Fruit fly (Drosophila melanogaster): ENCODE measurements around the gene CG5321.

The CG5321 gene

DNA sequence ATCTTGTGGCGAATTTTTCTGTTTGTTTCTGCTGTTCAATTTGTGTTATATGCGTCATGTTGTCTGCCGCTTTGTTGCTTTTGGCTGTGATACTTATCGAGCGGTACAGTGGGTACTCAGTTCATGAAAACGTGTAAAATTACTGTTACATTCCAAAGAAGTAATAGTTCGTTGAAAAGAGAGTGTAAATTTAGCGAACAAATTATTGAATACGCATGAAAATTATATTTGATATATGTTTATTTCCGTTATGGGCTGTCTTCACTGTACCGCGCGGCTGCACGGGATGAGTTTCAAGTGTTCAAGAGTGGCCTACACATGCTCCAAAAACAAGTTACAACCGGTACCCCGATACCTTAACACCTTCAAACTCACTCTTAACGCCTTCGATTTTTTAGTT is 9.7 kb downstream of the CG5321 start (continued):
- TF ChIP-seq CG12299 (tag; optimal IDR thresholded peaks at IDR 0.05) (no peak), Myb (GFP tag; optimal IDR thresholded peaks at IDR 0.05) (no peak), CG14050 (GFP tag; IDR thresholded peaks at IDR 0.05) (peak; percentile 71), CG8944 (GFP tag; optimal IDR thresholded peaks at IDR 0.05) (peak; percentile 21), Optix (GFP tag; IDR thresholded peaks at IDR 0.05) (peak; percentile 65; the same call in 2 of the 3 replicates), CG14710 (tag; optimal IDR thresholded peaks at IDR 0.05) (peak; percentile 45), HLH4C (GFP tag; IDR thresholded peaks at IDR 0.05; ENCODE audit: partially characterized antibody) (no peak), CG31441 (GFP tag; IDR thresholded peaks at IDR 0.05) (peak; percentile 83), Spps (tag; optimal IDR thresholded peaks at IDR 0.05) (peak; percentile 26), CG18262 (tag; optimal IDR thresholded peaks at IDR 0.05) (peak; percentile 69), CG1792 (GFP tag; optimal IDR thresholded peaks at IDR 0.05) (peak; percentile 24), prd (optimal IDR thresholded peaks at IDR 0.05) (no peak), prd (GFP tag; IDR thresholded peaks at IDR 0.05) (peak; percentile 83), CG4404 (GFP tag; IDR thresholded peaks at IDR 0.05) (peak; percentile 44; the same call in 1 of the 2 replicates), seq (GFP tag; IDR thresholded peaks at IDR 0.05) (peak; percentile 70), Dp (GFP tag; optimal IDR thresholded peaks at IDR 0.05) (no peak), CG9876 (GFP tag; optimal IDR thresholded peaks at IDR 0.05) (no peak), zen (tag; optimal IDR thresholded peaks at IDR 0.05) (peak; percentile 55), YL-1 (GFP tag; optimal IDR thresholded peaks at IDR 0.05) (no peak), CG4424 (GFP tag; optimal IDR thresholded peaks at IDR 0.05) (peak; percentile 55), grn (GFP tag; optimal IDR thresholded peaks at IDR 0.05) (no peak), CG4707 (GFP tag; optimal IDR thresholded peaks at IDR 0.05) (peak; percentile 43), vfl (GFP tag; optimal IDR thresholded peaks at IDR 0.05) (no peak), Vsx1 (GFP tag; optimal IDR thresholded peaks at IDR 0.05) (peak; percentile 37), TFAM (GFP tag; optimal IDR thresholded peaks at IDR 0.05) (no peak), CG6689 (GFP tag; IDR thresholded peaks at IDR 0.05) (peak; percentile 76), trem (tag; optimal IDR thresholded peaks at IDR 0.05) (peak; percentile 43), CG3726 (GFP tag; IDR thresholded peaks at IDR 0.05) (0 out of 3 replicates have a peak, but pooled peaks have one; percentile 61), Bdp1 (GFP tag; optimal IDR thresholded peaks at IDR 0.05) (no peak), lab (GFP tag; optimal IDR thresholded peaks at IDR 0.05) (peak; percentile 76), CG11695 (GFP tag; IDR thresholded peaks at IDR 0.05) (peak; percentile 73), D19B (GFP tag; optimal IDR thresholded peaks at IDR 0.05) (no peak), tna (GFP tag; IDR thresholded peaks at IDR 0.05; ENCODE audit: partially characterized antibody) (no peak), hkb (optimal IDR thresholded peaks at IDR 0.05) (no peak), hkb (GFP tag; IDR thresholded peaks at IDR 0.05) (peak; percentile 83), Sin3A (optimal IDR thresholded peaks at IDR 0.05) (no peak), HLH54F (GFP tag; optimal IDR thresholded peaks at IDR 0.05) (no peak), stwl (tag; optimal IDR thresholded peaks at IDR 0.05) (no peak), amos (GFP tag; IDR thresholded peaks at IDR 0.05; ENCODE audit: partially characterized antibody) (no peak), Fer2 (tag; optimal IDR thresholded peaks at IDR 0.05) (peak; percentile 30), CG18619 (GFP tag; optimal IDR thresholded peaks at IDR 0.05) (peak; percentile 30), Lhr (GFP tag; optimal IDR thresholded peaks at IDR 0.05) (peak; percentile 0), CG30403 (GFP tag; optimal IDR thresholded peaks at IDR 0.05) (peak; percentile 66), CG8290 (GFP tag; optimal IDR thresholded peaks at IDR 0.05) (no peak), CG8290 (tag; optimal IDR thresholded peaks at IDR 0.05) (peak in 1 of 2 experiments; percentile 91), CG16779 (GFP tag; IDR thresholded peaks at IDR 0.05) (no peak), CG6175 (GFP tag; IDR thresholded peaks at IDR 0.05) (no peak), z (GFP tag; IDR thresholded peaks at IDR 0.05) (0 out of 3 replicates have a peak, but pooled peaks have one; percentile 14), NfI (GFP tag; optimal IDR thresholded peaks at IDR 0.05) (peak; percentile 67), dan (GFP tag; IDR thresholded peaks at IDR 0.05) (no peak), kni (GFP tag; optimal IDR thresholded peaks at IDR 0.05) (no peak), onecut (GFP tag; IDR thresholded peaks at IDR 0.05) (peak; percentile 61), CG17361 (GFP tag; IDR thresholded peaks at IDR 0.05) (peak; percentile 70)

Measured in whole organism, embryonic.